Worm (Caenorhabditis elegans) whole organism, mixed stage, embryonic: ENCODE data around the gene cwn-2.

ENCODE experiments used
- M03D4.4 ChIP-seq: sonication (generic microtip); optimal IDR thresholded peaks from 2 replicates; lab custom pipeline; 2017; ENCODE audit warnings: mild to moderate bottlenecking, missing genetic modification characterization, missing compliant biosample characterization
- bed-3 ChIP-seq: fragments of 200-800 bp; sonication (Bioruptor generic); optimal IDR thresholded peaks from 3 replicates; lab custom pipeline; 2018; ENCODE audit warnings: mild to moderate bottlenecking, missing genetic modification characterization, moderate library complexity, missing compliant biosample characterization
- blmp-1 ChIP-seq: fragments of 150-350 bp; optimal IDR thresholded peaks from 2 replicates; lab custom pipeline; 2014; ENCODE audit warnings: missing biosample characterization, missing genetic modification characterization
- ceh-39 ChIP-seq: fragments of 150-350 bp; optimal IDR thresholded peaks from 2 replicates; lab custom pipeline; 2014; ENCODE audit warnings: missing biosample characterization, missing genetic modification characterization
- ceh-43 ChIP-seq: fragments of 200-800 bp; sonication (Bioruptor generic); optimal IDR thresholded peaks from 2 replicates; lab custom pipeline; 2018; ENCODE audit warnings: mild to moderate bottlenecking, missing genetic modification characterization, moderate library complexity, missing compliant biosample characterization
- ceh-83 ChIP-seq: fragments of 200-800 bp; sonication (Bioruptor generic); optimal IDR thresholded peaks from 2 replicates; lab custom pipeline; 2018; ENCODE audit warnings: mild to moderate bottlenecking, missing genetic modification characterization, missing compliant biosample characterization
- ces-1 ChIP-seq: fragments of 150-350 bp; optimal IDR thresholded peaks from 2 replicates; lab custom pipeline; 2014; ENCODE audit warnings: missing biosample characterization, missing genetic modification reagents, missing genetic modification characterization
- cnd-1 ChIP-seq: fragments of 200-800 bp; sonication (Bioruptor generic); optimal IDR thresholded peaks from 2 replicates; lab custom pipeline; 2018; ENCODE audit warnings: mild to moderate bottlenecking, missing genetic modification characterization, missing compliant biosample characterization
- elt-3 ChIP-seq: fragments of 150-350 bp; optimal IDR thresholded peaks from 2 replicates; lab custom pipeline; 2014; ENCODE audit warnings: missing biosample characterization, missing genetic modification characterization
- flh-1 ChIP-seq: fragments of 200-800 bp; sonication (Bioruptor generic); optimal IDR thresholded peaks from 2 replicates; lab custom pipeline; 2018; ENCODE audit warnings: mild to moderate bottlenecking, missing genetic modification characterization, moderate library complexity, missing compliant biosample characterization
- ham-2 ChIP-seq: fragments of 200-800 bp; sonication (Bioruptor generic); optimal IDR thresholded peaks from 2 replicates; lab custom pipeline; 2018; ENCODE audit warnings: mild to moderate bottlenecking, missing genetic modification characterization, missing compliant biosample characterization
- hlh-1 ChIP-seq: fragments of 150-350 bp; optimal IDR thresholded peaks from 2 replicates; lab custom pipeline; 2014; ENCODE audit warnings: missing biosample characterization, missing genetic modification reagents, missing genetic modification characterization
- lin-13 ChIP-seq: fragments of 150-350 bp; optimal IDR thresholded peaks from 2 replicates; lab custom pipeline; 2014; ENCODE audit warnings: missing biosample characterization, missing genetic modification characterization
- lsy-2 ChIP-seq: fragments of 150-350 bp; optimal IDR thresholded peaks from 2 replicates; lab custom pipeline; 2014; ENCODE audit warnings: missing biosample characterization, missing genetic modification characterization
- mab-5 ChIP-seq: fragments of 150-350 bp; optimal IDR thresholded peaks from 2 replicates; lab custom pipeline; 2014; ENCODE audit warnings: missing biosample characterization, missing genetic modification characterization
- mep-1 ChIP-seq: fragments of 150-350 bp; optimal IDR thresholded peaks from 2 replicates; lab custom pipeline; 2017; ENCODE audit warnings: missing biosample characterization, missing genetic modification reagents, missing genetic modification characterization, inconsistent platforms
- mls-2 ChIP-seq: sonication (generic microtip); optimal IDR thresholded peaks from 2 replicates; lab custom pipeline; 2016; ENCODE audit warnings: mild to moderate bottlenecking, missing genetic modification characterization, moderate library complexity, missing compliant biosample characterization
- nhr-12 ChIP-seq: fragments of 150-350 bp; optimal IDR thresholded peaks from 2 replicates; lab custom pipeline; 2014; ENCODE audit warnings: missing biosample characterization, missing genetic modification characterization
- nhr-2 ChIP-seq: fragments of 150-350 bp; optimal IDR thresholded peaks from 2 replicates; lab custom pipeline; 2014; ENCODE audit warnings: missing biosample characterization, missing genetic modification characterization
- nhr-237 ChIP-seq: fragments of 150-350 bp; optimal IDR thresholded peaks from 2 replicates; lab custom pipeline; 2014; ENCODE audit warnings: missing biosample characterization, missing genetic modification characterization
- nhr-28 ChIP-seq: fragments of 150-350 bp; optimal IDR thresholded peaks from 2 replicates; lab custom pipeline; 2014; ENCODE audit warnings: missing biosample characterization, missing genetic modification characterization
- nhr-76 ChIP-seq: sonication (generic microtip); optimal IDR thresholded peaks from 2 replicates; lab custom pipeline; 2017; ENCODE audit warnings: missing biosample characterization, missing genetic modification characterization
- pha-4 ChIP-seq: fragments of 150-350 bp; optimal IDR thresholded peaks from 2 replicates; lab custom pipeline; 2018; ENCODE audit warnings: missing biosample characterization, missing genetic modification reagents, missing genetic modification characterization
- sem-2 ChIP-seq: fragments of 200-800 bp; sonication (Bioruptor generic); optimal IDR thresholded peaks from 2 replicates; lab custom pipeline; 2018; ENCODE audit warnings: mild to moderate bottlenecking, missing genetic modification characterization, missing compliant biosample characterization
- snpc-4 ChIP-seq: fragments of 150-350 bp; optimal IDR thresholded peaks from 2 replicates; lab custom pipeline; 2014; ENCODE audit warnings: missing biosample characterization, missing genetic modification characterization
- sptf-1 ChIP-seq: sonication (generic microtip); optimal IDR thresholded peaks from 2 replicates; lab custom pipeline; 2017; ENCODE audit warnings: mild to moderate bottlenecking, missing genetic modification characterization, moderate library complexity, missing compliant biosample characterization
- unc-120 ChIP-seq: sonication (generic microtip); optimal IDR thresholded peaks from 2 replicates; lab custom pipeline; 2017; ENCODE audit warnings: missing genetic modification characterization, missing compliant biosample characterization; ENCODE audit not compliant: poor library complexity, severe bottlenecking
- unc-39 ChIP-seq: fragments of 150-350 bp; optimal IDR thresholded peaks from 2 replicates; lab custom pipeline; 2014; ENCODE audit warnings: missing biosample characterization, missing genetic modification characterization
- unc-62 ChIP-seq: fragments of 150-350 bp; optimal IDR thresholded peaks from 2 replicates; lab custom pipeline; 2014; ENCODE audit warnings: missing biosample characterization, missing genetic modification reagents, missing genetic modification characterization
- zip-8 ChIP-seq: fragments of 150-350 bp; optimal IDR thresholded peaks from 2 replicates; lab custom pipeline; 2014; ENCODE audit warnings: missing biosample characterization, missing genetic modification characterization
- ztf-11 ChIP-seq: fragments of 150-350 bp; optimal IDR thresholded peaks from 2 replicates; lab custom pipeline; 2014; ENCODE audit warnings: missing biosample characterization, missing genetic modification characterization

Gene cwn-2

DNA sequence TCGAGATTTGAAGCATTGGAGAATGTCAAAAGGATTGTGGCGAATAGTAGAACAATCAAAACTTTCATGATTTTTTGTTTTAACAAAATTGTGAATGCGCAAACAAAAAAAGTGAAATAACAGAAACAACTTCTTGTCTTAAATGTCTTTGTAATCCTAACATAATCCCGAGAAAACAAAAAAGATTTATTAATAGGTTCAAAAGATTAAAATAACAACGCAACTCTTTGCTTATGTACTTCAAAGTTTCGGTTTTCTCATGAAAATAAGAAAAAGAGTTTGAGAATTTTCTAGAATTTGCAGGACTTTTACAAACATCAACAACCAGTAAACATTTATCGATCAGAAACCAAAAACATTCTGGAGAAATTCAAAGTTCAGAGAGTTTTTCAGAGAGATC is 22.2 kb downstream of the cwn-2 start, which contains the start of gene ttr-39:
TSS of gene ttr-39 (minus strand) at position 101 of the 400 bp plus-strand sequence.
- TF ChIP-seq sem-2 (GFP tag; lab: Kevin White, UChicago) (no peak), zip-8 (tag; lab: Kevin White, UChicago) (no peak), nhr-2 (no peak), flh-1 (no peak), blmp-1 (tag; lab: Kevin White, UChicago) (peak; percentile 90)
- TF ChIP-seq, all 35 proteins: peak for 1

DNA sequence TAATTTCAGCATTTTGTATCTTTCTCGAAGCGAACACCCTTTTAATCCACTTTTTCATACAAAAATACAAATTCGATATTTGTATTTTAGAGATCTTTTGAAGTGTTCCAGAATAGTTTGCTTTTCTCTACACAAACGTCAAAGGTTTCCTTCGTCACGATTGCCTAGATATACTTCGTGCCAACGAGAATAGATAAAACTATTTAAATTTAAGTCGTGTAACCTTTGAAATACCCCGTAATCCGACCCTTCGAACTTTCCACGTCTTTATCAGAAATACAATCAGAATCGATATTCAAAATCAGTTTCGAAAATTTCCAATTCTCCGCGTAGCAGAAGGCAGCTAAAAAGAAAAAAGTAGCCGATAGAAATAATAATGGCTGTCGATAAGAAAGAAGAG is 22.7 kb downstream of the cwn-2 start, which contains the start of gene ttbk-5:
TSS of gene ttbk-5 (plus strand) at position 301 of the 400 bp plus-strand sequence.
- TF ChIP-seq mls-2 (tag; lab: Kevin White, UChicago) (no peak), sem-2 (GFP tag; lab: Kevin White, UChicago) (no peak), ceh-43 (GFP tag; lab: Kevin White, UChicago) (no peak), ces-1 (GFP tag; lab: Kevin White, UChicago) (no peak), blmp-1 (tag; lab: Kevin White, UChicago) (peak; percentile 55)
- TF ChIP-seq, all 35 proteins: peak for 1

DNA sequence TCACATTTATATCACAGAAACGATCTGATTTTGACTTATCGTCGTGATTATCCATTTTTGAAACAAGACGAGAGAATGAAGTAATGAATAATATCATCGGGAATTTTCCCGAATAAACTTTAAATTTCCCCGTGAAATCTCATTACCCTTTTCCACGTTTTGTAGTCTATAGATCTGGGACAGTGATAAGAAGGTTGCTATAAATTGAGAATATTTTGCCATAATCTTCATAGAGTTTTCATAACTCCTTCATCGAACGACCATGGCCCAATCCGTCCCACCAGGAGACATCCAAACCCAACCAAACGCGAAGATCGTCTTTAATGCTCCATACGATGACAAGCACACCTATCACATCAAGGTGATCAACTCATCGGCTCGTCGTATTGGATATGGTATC is 27.6 kb downstream of the cwn-2 start, which contains the start of the genes C04G2.5 and msp-36:
TSS of gene C04G2.5 (minus strand) at position 101 of the 400 bp plus-strand sequence.
TSS of gene msp-36 (plus strand) at position 263 of the 400 bp plus-strand sequence.
- TF ChIP-seq lsy-2 (tag; lab: Kevin White, UChicago), result no peak
- no peak for TF ChIP-seq hlh-1
- no peak for TF ChIP-seq ceh-39
- TF ChIP-seq pha-4 (tag; lab: Kevin White, UChicago), result no peak

DNA sequence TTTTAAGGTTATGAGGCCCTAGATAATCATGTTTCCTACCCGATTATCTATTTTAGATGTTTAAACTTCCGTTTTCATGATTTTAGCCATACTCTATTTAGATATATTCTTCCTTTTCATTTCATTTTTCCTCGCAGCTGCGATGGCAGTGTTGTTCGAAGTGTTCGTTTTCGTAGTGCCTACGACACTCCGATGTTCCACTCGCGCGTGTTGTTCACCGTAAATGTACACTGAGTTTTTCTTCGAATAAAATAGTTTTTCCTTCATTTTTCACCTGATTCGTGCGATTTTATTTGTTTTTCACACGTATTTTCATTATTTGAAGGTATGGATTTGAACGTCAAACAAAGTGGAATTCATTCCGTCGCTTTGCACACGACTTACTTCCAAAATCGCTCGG is 29.3 kb downstream of the cwn-2 start, which contains the start of gene dis-3:
TSS of gene dis-3 (plus strand) at position 322 of the 400 bp plus-strand sequence.
- TF ChIP-seq snpc-4 (tag; lab: Kevin White, UChicago) (no peak), pha-4 (tag; lab: Kevin White, UChicago) (peak; percentile 1), sem-2 (GFP tag; lab: Kevin White, UChicago) (no peak)

DNA sequence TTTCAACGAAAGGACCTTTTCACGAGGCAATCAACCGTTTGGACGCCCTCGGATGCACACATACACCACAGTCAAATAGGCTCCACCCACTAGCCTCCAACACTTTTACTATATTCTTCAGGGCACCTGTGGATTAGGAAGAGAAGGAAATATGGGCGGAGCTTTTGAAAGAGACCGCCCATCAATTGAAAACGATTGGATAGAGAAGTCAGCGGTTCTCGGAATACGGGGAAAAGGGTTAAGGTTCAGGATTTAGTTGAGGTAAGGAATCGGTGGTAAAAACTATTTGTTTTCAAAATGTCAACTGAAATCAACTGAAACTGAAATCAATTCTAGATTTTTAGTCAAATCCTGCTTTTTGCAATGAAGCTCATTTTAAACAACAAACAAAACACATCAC is 42.8 kb downstream of the cwn-2 start, which contains the start of gene egl-38:
TSS of gene egl-38 (minus strand) at position 101 of the 400 bp plus-strand sequence.
- TF ChIP-seq unc-120 (tag; lab: Kevin White, UChicago) (no peak), M03D4.4 (tag; lab: Kevin White, UChicago) (no peak), mls-2 (tag; lab: Kevin White, UChicago) (no peak), mab-5 (tag; lab: Kevin White, UChicago) (no peak), nhr-28 (no peak), ceh-43 (GFP tag; lab: Kevin White, UChicago) (no peak)

DNA sequence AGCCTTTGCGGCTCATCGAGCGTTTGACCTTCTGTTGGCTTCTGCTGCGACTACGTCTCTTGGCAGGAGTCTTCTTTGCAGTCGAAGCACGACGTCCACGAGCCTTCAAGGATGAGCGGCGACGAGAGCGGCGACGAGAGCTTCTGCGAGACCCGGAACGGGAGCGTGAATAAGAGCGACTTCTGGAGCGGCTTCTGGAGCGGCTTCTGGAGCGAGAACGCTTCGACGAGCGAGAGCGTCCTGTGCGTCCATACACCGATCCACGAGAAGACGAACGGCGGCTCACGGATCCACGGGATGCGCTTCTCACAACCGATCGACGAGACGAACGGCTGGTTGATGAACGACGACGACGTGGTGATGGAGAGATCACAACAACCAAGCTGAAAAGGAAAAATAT is 43.3 kb downstream of the cwn-2 start:
- TF ChIP-seq mep-1, result no peak
- no peak for TF ChIP-seq flh-1
- no peak for TF ChIP-seq ces-1 (GFP tag; lab: Kevin White, UChicago)
- TF ChIP-seq pha-4 (tag; lab: Kevin White, UChicago), result no peak
- TF ChIP-seq nhr-12 (tag; lab: Kevin White, UChicago), result no peak
- TF ChIP-seq ztf-11 (tag; lab: Kevin White, UChicago), result no peak
- TF ChIP-seq hlh-1, result no peak
- no peak for TF ChIP-seq lin-13
- no peak for TF ChIP-seq lsy-2 (tag; lab: Kevin White, UChicago)
- no peak for TF ChIP-seq mls-2 (tag; lab: Kevin White, UChicago)
- no peak for TF ChIP-seq ham-2
- TF ChIP-seq sptf-1 (tag; lab: Kevin White, UChicago), result no peak
- no peak for TF ChIP-seq snpc-4 (tag; lab: Kevin White, UChicago)
- no peak for TF ChIP-seq zip-8 (tag; lab: Kevin White, UChicago)
- no peak for TF ChIP-seq nhr-237 (tag; lab: Kevin White, UChicago)
- TF ChIP-seq cnd-1 (tag; lab: Kevin White, UChicago), result no peak
- TF ChIP-seq mab-5 (tag; lab: Kevin White, UChicago), result no peak
- no peak for TF ChIP-seq unc-62
- no peak for TF ChIP-seq ceh-83 (GFP tag; lab: Kevin White, UChicago)

DNA sequence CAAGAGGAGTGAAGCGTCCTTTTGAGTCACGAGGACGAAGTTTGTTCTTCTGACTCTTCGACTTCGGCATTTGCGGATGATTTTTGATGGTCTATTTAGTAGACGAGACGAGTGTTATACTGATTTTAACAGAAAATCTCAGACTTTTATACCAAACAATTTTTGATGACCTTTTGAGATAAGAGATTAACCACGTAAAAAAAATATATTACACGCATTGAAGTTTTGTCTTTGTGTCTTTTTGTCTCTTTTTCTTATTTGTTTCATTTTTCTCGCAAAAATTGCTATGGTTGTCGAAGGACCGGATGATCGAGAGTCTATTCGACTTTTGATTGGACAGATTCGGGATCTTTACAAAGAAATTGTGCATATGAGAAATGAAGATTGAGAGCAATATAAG is 43.8 kb downstream of the cwn-2 start, which contains the start of gene spch-1:
TSS of gene spch-1 (minus strand) at position 101 of the 400 bp plus-strand sequence.
- TF ChIP-seq sem-2 (GFP tag; lab: Kevin White, UChicago) (no peak), unc-120 (tag; lab: Kevin White, UChicago) (no peak), lsy-2 (tag; lab: Kevin White, UChicago) (no peak), unc-39 (no peak), nhr-28 (no peak), nhr-237 (tag; lab: Kevin White, UChicago) (no peak), lin-13 (no peak), nhr-2 (no peak), mab-5 (tag; lab: Kevin White, UChicago) (no peak), bed-3 (GFP tag; lab: Kevin White, UChicago) (no peak), ceh-39 (no peak), nhr-76 (tag; lab: Kevin White, UChicago) (no peak), mls-2 (tag; lab: Kevin White, UChicago) (no peak), elt-3 (no peak), flh-1 (no peak), ceh-43 (GFP tag; lab: Kevin White, UChicago) (no peak)
